Worm (Caenorhabditis elegans) whole organism, L2 larva: Measurements from ENCODE around the gene srx-8.

Experiments
- C34F6.9 ChIP-seq: fragments of 150-350 bp; optimal IDR thresholded peaks from 2 replicates; lab custom pipeline; 2014; ENCODE audit warnings: missing biosample characterization, missing genetic modification characterization
- F13H6.1 ChIP-seq: sonication (generic microtip); optimal IDR thresholded peaks from 2 replicates; lab custom pipeline; 2016; ENCODE audit warnings: missing genetic modification characterization, missing compliant biosample characterization
- R02D3.7 ChIP-seq: fragments of 150-350 bp; optimal IDR thresholded peaks from 2 replicates; lab custom pipeline; 2014; ENCODE audit warnings: missing biosample characterization, missing genetic modification characterization
- Y55F3AM.14 ChIP-seq: fragments of 200-800 bp; sonication (Bioruptor generic); optimal IDR thresholded peaks from 2 replicates; lab custom pipeline; 2018; ENCODE audit warnings: mild to moderate bottlenecking, missing genetic modification characterization, missing compliant biosample characterization
- ZK546.5 ChIP-seq: sonication (generic microtip); optimal IDR thresholded peaks from 2 replicates; lab custom pipeline; 2017; ENCODE audit warnings: missing biosample characterization, missing genetic modification characterization
- alr-1 ChIP-seq: fragments of 150-350 bp; optimal IDR thresholded peaks from 2 replicates; lab custom pipeline; 2014; ENCODE audit warnings: missing biosample characterization, missing genetic modification characterization
- aly-2 ChIP-seq: fragments of 150-350 bp; optimal IDR thresholded peaks from 2 replicates; lab custom pipeline; 2014; ENCODE audit warnings: missing biosample characterization, missing genetic modification characterization
- ama-1 ChIP-seq: fragments of 150-350 bp; optimal IDR thresholded peaks from 2 replicates; lab custom pipeline; 2018; ENCODE audit warnings: inconsistent platforms
- ceh-16 ChIP-seq: fragments of 150-350 bp; optimal IDR thresholded peaks from 2 replicates; lab custom pipeline; 2014; ENCODE audit warnings: missing biosample characterization, missing genetic modification characterization
- ceh-82 ChIP-seq: fragments of 150-350 bp; optimal IDR thresholded peaks from 2 replicates; lab custom pipeline; 2014; ENCODE audit warnings: missing biosample characterization, missing genetic modification characterization
- crh-2 ChIP-seq: sonication (generic microtip); optimal IDR thresholded peaks from 2 replicates; lab custom pipeline; 2017; ENCODE audit warnings: missing biosample characterization, missing genetic modification characterization
- dmd-4 ChIP-seq: sonication (generic microtip); optimal IDR thresholded peaks from 2 replicates; lab custom pipeline; 2017; ENCODE audit warnings: missing biosample characterization, missing genetic modification characterization
- egl-27 ChIP-seq: sonication (generic microtip); optimal IDR thresholded peaks from 3 replicates; lab custom pipeline; 2017; ENCODE audit warnings: missing biosample characterization, missing genetic modification reagents, missing genetic modification characterization
- elt-1 ChIP-seq: fragments of 150-350 bp; optimal IDR thresholded peaks from 2 replicates; lab custom pipeline; 2014; ENCODE audit warnings: missing biosample characterization, missing genetic modification characterization
- elt-3 ChIP-seq: sonication (generic microtip); optimal IDR thresholded peaks from 2 replicates; lab custom pipeline; 2017; ENCODE audit warnings: missing biosample characterization, missing genetic modification characterization
- fos-1 ChIP-seq: fragments of 150-350 bp; optimal IDR thresholded peaks from 2 replicates; lab custom pipeline; 2014; ENCODE audit warnings: missing biosample characterization, missing genetic modification characterization
- lin-11 ChIP-seq: fragments of 150-350 bp; sonication (generic microtip); optimal IDR thresholded peaks from 2 replicates; lab custom pipeline; 2014; ENCODE audit warnings: missing biosample characterization, missing genetic modification characterization, inconsistent platforms, mixed read lengths
- lin-39 ChIP-seq: fragments of 150-350 bp; optimal IDR thresholded peaks from 2 replicates; lab custom pipeline; 2014; ENCODE audit warnings: missing biosample characterization, missing genetic modification reagents, missing genetic modification characterization
- mbf-1 ChIP-seq: sonication (generic microtip); optimal IDR thresholded peaks from 2 replicates; lab custom pipeline; 2017; ENCODE audit warnings: missing biosample characterization, missing genetic modification characterization
- mdl-1 ChIP-seq, 2 experiments: fragments of 150-350 bp in 1 of 2; sonication (generic microtip) in 1 of 2; optimal IDR thresholded peaks; 2 replicates each; lab custom pipeline; 2017; ENCODE audit warnings: missing biosample characterization in 2 of 2, missing genetic modification characterization in 2 of 2
- nhr-10 ChIP-seq: sonication (generic microtip); optimal IDR thresholded peaks from 2 replicates; lab custom pipeline; 2017; ENCODE audit warnings: missing biosample characterization, missing genetic modification characterization
- nhr-11 ChIP-seq: fragments of 150-350 bp; optimal IDR thresholded peaks from 2 replicates; lab custom pipeline; 2014; ENCODE audit warnings: missing biosample characterization, missing genetic modification characterization
- nhr-12 ChIP-seq: fragments of 150-350 bp; optimal IDR thresholded peaks from 2 replicates; lab custom pipeline; 2014; ENCODE audit warnings: missing biosample characterization, missing genetic modification characterization
- nhr-129 ChIP-seq: fragments of 150-350 bp; optimal IDR thresholded peaks from 2 replicates; lab custom pipeline; 2014; ENCODE audit warnings: missing biosample characterization, missing genetic modification characterization
- nhr-237 ChIP-seq: fragments of 150-350 bp; optimal IDR thresholded peaks from 2 replicates; lab custom pipeline; 2014; ENCODE audit warnings: missing biosample characterization, missing genetic modification characterization
- nhr-6 ChIP-seq: fragments of 150-350 bp; optimal IDR thresholded peaks from 2 replicates; lab custom pipeline; 2014; ENCODE audit warnings: missing biosample characterization, missing genetic modification characterization
- peb-1 ChIP-seq: fragments of 150-350 bp; optimal IDR thresholded peaks from 2 replicates; lab custom pipeline; 2014; ENCODE audit warnings: missing biosample characterization, missing genetic modification characterization
- sem-4 ChIP-seq: fragments of 150-350 bp; optimal IDR thresholded peaks from 2 replicates; lab custom pipeline; 2014; ENCODE audit warnings: missing biosample characterization, missing genetic modification reagents, missing genetic modification characterization
- skn-1 ChIP-seq: sonication (generic microtip); optimal IDR thresholded peaks from 2 replicates; lab custom pipeline; 2017; ENCODE audit warnings: missing biosample characterization, missing genetic modification characterization
- sma-9 ChIP-seq, 2 experiments: fragments of 150-350 bp in 1 of 2; sonication (generic microtip) in 1 of 2; optimal IDR thresholded peaks; 2 replicates each; lab custom pipeline; 2014 to 2016; ENCODE audit warnings: missing genetic modification characterization in 2 of 2, mild to moderate bottlenecking in 1 of 2, missing biosample characterization in 1 of 2, missing compliant biosample characterization in 1 of 2, missing genetic modification reagents in 1 of 2, moderate library complexity in 1 of 2
- snpc-4 ChIP-seq: fragments of 150-350 bp; optimal IDR thresholded peaks from 2 replicates; lab custom pipeline; 2014; ENCODE audit warnings: missing biosample characterization, missing genetic modification characterization
- unc-55 ChIP-seq: fragments of 150-350 bp; sonication (generic microtip); optimal IDR thresholded peaks from 3 replicates; lab custom pipeline; 2014; ENCODE audit warnings: missing biosample characterization, missing genetic modification reagents, missing genetic modification characterization
- zag-1 ChIP-seq: fragments of 150-350 bp; optimal IDR thresholded peaks from 2 replicates; lab custom pipeline; 2014; ENCODE audit warnings: missing biosample characterization, missing genetic modification characterization
- ztf-1 ChIP-seq: fragments of 200-800 bp; sonication (Bioruptor generic); conservative IDR thresholded peaks from 2 replicates; pipeline ENCODE4 v1.3.6; 2022; ENCODE audit warnings: missing genetic modification characterization, missing compliant biosample characterization
- ztf-11 ChIP-seq: sonication (generic microtip); optimal IDR thresholded peaks from 2 replicates; lab custom pipeline; 2017; ENCODE audit warnings: missing biosample characterization, missing genetic modification characterization
- ztf-4 ChIP-seq: fragments of 150-350 bp; optimal IDR thresholded peaks from 2 replicates; lab custom pipeline; 2014; ENCODE audit warnings: missing biosample characterization, missing genetic modification characterization

Gene srx-8

ce11 chrV:596923-597322 lies 41.0 kb upstream of the srx-8 start:
- TF ChIP-seq nhr-6 (no peak), peb-1 (tag; lab: Kevin White, UChicago) (no peak), nhr-129 (tag; lab: Kevin White, UChicago) (no peak), ztf-11 (no peak), unc-55 (GFP tag; lab: Kevin White, UChicago) (no peak), sem-4 (tag; lab: Kevin White, UChicago) (no peak), fos-1 (tag; lab: Kevin White, UChicago) (no peak), zag-1 (no peak), ceh-82 (tag; lab: Kevin White, UChicago) (no peak), elt-1 (tag; lab: Kevin White, UChicago) (peak; percentile 29), egl-27 (no peak), skn-1 (tag; lab: Kevin White, UChicago) (no peak), lin-39 (tag; lab: Kevin White, UChicago) (no peak), nhr-237 (tag; lab: Kevin White, UChicago) (no peak), snpc-4 (tag; lab: Kevin White, UChicago) (no peak), dmd-4 (no peak), sma-9 (GFP tag; optimal IDR thresholded peaks at IDR 0.05; lab: Kevin White, UChicago) (peak; percentile 76), sma-9 (tag; optimal IDR thresholded peaks at IDR 0.05; lab: Kevin White, UChicago) (no peak), mbf-1 (tag; lab: Kevin White, UChicago) (no peak), nhr-12 (tag; lab: Kevin White, UChicago) (no peak), Y55F3AM.14 (GFP tag; lab: Kevin White, UChicago) (no peak), ceh-16 (tag; lab: Kevin White, UChicago) (peak; percentile 83), F13H6.1 (tag; lab: Kevin White, UChicago) (no peak), ztf-1 (GFP tag; lab: Robert Waterston, UW) (no peak), elt-3 (tag; lab: Kevin White, UChicago) (no peak), ZK546.5 (tag; lab: Kevin White, UChicago) (no peak)

DNA sequence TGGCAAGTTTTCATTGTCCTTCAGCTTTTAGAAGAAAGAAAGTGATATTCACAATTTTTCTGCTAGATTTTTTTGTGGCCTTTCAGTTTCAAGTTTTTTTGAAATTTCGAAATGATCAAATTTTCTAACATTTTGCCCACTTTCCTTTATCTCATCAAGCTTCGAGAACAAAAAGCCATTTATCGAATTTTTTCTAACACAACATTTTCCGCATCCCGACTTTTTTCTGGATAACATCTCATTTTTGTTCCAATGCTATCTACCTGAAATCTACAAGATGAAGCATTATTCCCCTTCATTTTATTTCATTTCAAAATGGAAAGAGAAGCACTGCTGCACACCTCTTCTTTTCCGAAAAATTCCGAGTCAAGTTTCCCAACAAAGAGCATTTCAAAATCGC lies 37.0 kb upstream of the srx-8 start, which contains the start of gene ZK488.5:
ZK488.5 (plus strand) TSS at position 301 of the 400 bp plus-strand sequence.
- no peak for TF ChIP-seq nhr-10 (tag; lab: Kevin White, UChicago)
- no peak for TF ChIP-seq fos-1 (tag; lab: Kevin White, UChicago)
- no peak for TF ChIP-seq mdl-1 (tag; optimal IDR thresholded peaks at IDR 0.05; lab: Kevin White, UChicago)
- TF ChIP-seq lin-11 = no peak

- no peak for TF ChIP-seq aly-2 (tag; lab: Kevin White, UChicago)
- no peak for TF ChIP-seq ZK546.5 (tag; lab: Kevin White, UChicago)
- TF ChIP-seq ztf-4 (tag; lab: Kevin White, UChicago) = no peak
- no peak for TF ChIP-seq sma-9 (GFP tag; optimal IDR thresholded peaks at IDR 0.05; lab: Kevin White, UChicago)
- TF ChIP-seq sma-9 (tag; optimal IDR thresholded peaks at IDR 0.05; lab: Kevin White, UChicago) = no peak
- TF ChIP-seq nhr-12 (tag; lab: Kevin White, UChicago) = no peak
- no peak for TF ChIP-seq egl-27
- TF ChIP-seq unc-55 (GFP tag; lab: Kevin White, UChicago) = no peak
- TF ChIP-seq C34F6.9 (tag; lab: Kevin White, UChicago) = no peak
- TF ChIP-seq nhr-11 (tag; lab: Kevin White, UChicago) = no peak
- TF ChIP-seq nhr-237 (tag; lab: Kevin White, UChicago) = no peak
- TF ChIP-seq R02D3.7 (tag; lab: Kevin White, UChicago) = no peak
- no peak for TF ChIP-seq dmd-4
- TF ChIP-seq ztf-11 = no peak
- TF ChIP-seq mbf-1 (tag; lab: Kevin White, UChicago) = no peak
- no peak for TF ChIP-seq fos-1 (tag; lab: Kevin White, UChicago)
- TF ChIP-seq crh-2 (tag; lab: Kevin White, UChicago) = no peak
- TF ChIP-seq ama-1 (lab: Kevin White, UChicago) = no peak
- TF ChIP-seq alr-1 = no peak
- no peak for TF ChIP-seq sem-4 (tag; lab: Kevin White, UChicago)
Measured at ce11 chrV:590182-590581, 34.2 kb upstream of the srx-8 start, which contains the start of gene ZK488.6. ZK488.6 (plus strand) TSS chrV:590482.

DNA sequence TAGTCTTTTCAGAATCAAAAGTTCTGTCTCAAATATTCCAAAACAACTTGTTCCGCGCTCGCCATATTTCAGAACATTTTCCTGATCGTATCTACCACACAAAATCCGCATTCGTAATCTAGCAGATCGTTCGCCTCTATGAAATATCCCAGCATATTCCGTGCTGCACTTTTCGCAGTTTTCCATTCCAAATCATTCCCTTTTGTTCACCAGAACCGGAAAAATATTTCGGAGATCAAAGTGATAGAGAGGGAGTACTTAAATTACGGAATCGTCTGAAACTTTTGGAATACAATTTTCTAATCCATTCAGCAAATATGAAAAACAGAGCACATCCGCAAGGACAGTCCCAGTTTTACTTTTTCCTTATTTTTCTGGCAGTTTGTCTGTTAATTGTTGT lies 31.9 kb upstream of the srx-8 start, which contains the start of gene K06H6.1:
K06H6.1 (plus strand) TSS at position 301 of the 400 bp plus-strand sequence.
- TF ChIP-seq ceh-16 (tag; lab: Kevin White, UChicago) = no peak
- TF ChIP-seq ztf-1 (GFP tag; lab: Robert Waterston, UW) = no peak
- TF ChIP-seq, all 48 proteins: peak for 0
